Worm (Caenorhabditis elegans) whole organism, L1 larva: Measurements from ENCODE around the gene nhr-12.

Source experiments
- C04F5.9 ChIP-seq: sonication (generic microtip); optimal IDR thresholded peaks from 2 replicates; lab custom pipeline; 2016; ENCODE audit warnings: missing genetic modification characterization, missing compliant biosample characterization
- F16B12.6 ChIP-seq: fragments of 150-350 bp; optimal IDR thresholded peaks from 2 replicates; lab custom pipeline; 2014; ENCODE audit warnings: missing biosample characterization, missing genetic modification characterization
- ama-1 ChIP-seq: fragments of 150-350 bp; optimal IDR thresholded peaks from 2 replicates; lab custom pipeline; 2014
- blmp-1 ChIP-seq: fragments of 150-350 bp; optimal IDR thresholded peaks from 2 replicates; lab custom pipeline; 2014; ENCODE audit warnings: missing biosample characterization, missing genetic modification characterization
- ceh-82 ChIP-seq, 3 experiments: fragments of 150-350 bp in 1 of 3; sonication (generic microtip) in 2 of 3; optimal IDR thresholded peaks; 2 replicates each; lab custom pipeline; 2014 to 2017; ENCODE audit warnings: missing biosample characterization in 3 of 3, missing genetic modification characterization in 3 of 3
- dsc-1 ChIP-seq: sonication (generic microtip); optimal IDR thresholded peaks from 2 replicates; lab custom pipeline; 2016; ENCODE audit warnings: mild to moderate bottlenecking, missing genetic modification characterization, missing compliant biosample characterization
- efl-3 ChIP-seq: fragments of 200-800 bp; sonication (Bioruptor generic); optimal IDR thresholded peaks from 2 replicates; lab custom pipeline; 2018; ENCODE audit warnings: mild to moderate bottlenecking, missing genetic modification characterization, missing compliant biosample characterization
- egl-13 ChIP-seq: sonication (generic microtip); optimal IDR thresholded peaks from 2 replicates; lab custom pipeline; 2016; ENCODE audit warnings: missing genotype, missing genetic modification reagents, missing genetic modification characterization, missing compliant biosample characterization
- elt-3 ChIP-seq, 6 experiments: fragments of 150-350 bp in 1 of 6; sonication (generic microtip); optimal IDR thresholded peaks; 2 replicates each; lab custom pipeline; 2017 to 2018; ENCODE audit warnings: missing biosample characterization in 6 of 6, missing genetic modification characterization in 6 of 6, inconsistent platforms in 1 of 6
- ets-5 ChIP-seq: fragments of 200-800 bp; sonication (Bioruptor generic); IDR thresholded peaks from 2 replicates; pipeline ENCODE4 v1.3.6; 2022; ENCODE audit warnings: missing genetic modification characterization, missing compliant biosample characterization
- fos-1 ChIP-seq: fragments of 150-350 bp; optimal IDR thresholded peaks from 2 replicates; lab custom pipeline; 2014; ENCODE audit warnings: missing biosample characterization, missing genetic modification characterization
- grh-1 ChIP-seq: fragments of 200-800 bp; sonication (Bioruptor generic); IDR thresholded peaks from 2 replicates; pipeline ENCODE4 v1.3.6; 2022; ENCODE audit warnings: missing genetic modification reagents, missing genetic modification characterization, missing compliant biosample characterization
- hlh-4 ChIP-seq: sonication (generic microtip); optimal IDR thresholded peaks from 2 replicates; lab custom pipeline; 2016; ENCODE audit warnings: mild to moderate bottlenecking, missing genetic modification characterization, missing compliant biosample characterization
- hpl-2 ChIP-seq: fragments of 150-350 bp; optimal IDR thresholded peaks from 2 replicates; lab custom pipeline; 2014; ENCODE audit warnings: missing biosample characterization, missing genetic modification reagents, missing genetic modification characterization
- irx-1 ChIP-seq: sonication (generic microtip); optimal IDR thresholded peaks from 2 replicates; lab custom pipeline; 2016; ENCODE audit warnings: missing genetic modification characterization, missing compliant biosample characterization
- jun-1 ChIP-seq: fragments of 150-350 bp; optimal IDR thresholded peaks from 2 replicates; lab custom pipeline; 2014; ENCODE audit warnings: missing biosample characterization, missing genetic modification reagents, missing genetic modification characterization
- lin-13 ChIP-seq: fragments of 150-350 bp; optimal IDR thresholded peaks from 2 replicates; lab custom pipeline; 2014; ENCODE audit warnings: missing biosample characterization, missing genetic modification reagents, missing genetic modification characterization
- lir-3 ChIP-seq: sonication (generic microtip); optimal IDR thresholded peaks from 2 replicates; lab custom pipeline; 2016; ENCODE audit warnings: mild to moderate bottlenecking, missing genetic modification characterization, moderate library complexity, missing compliant biosample characterization; ENCODE audit not compliant: poor library complexity
- lsy-2 ChIP-seq, 2 experiments: fragments of 150-350 bp; optimal IDR thresholded peaks; 2 replicates each; lab custom pipeline; 2014; ENCODE audit warnings: missing biosample characterization in 2 of 2, missing genetic modification characterization in 2 of 2
- mab-9 ChIP-seq: fragments of 200-800 bp; sonication (Bioruptor generic); IDR thresholded peaks from 2 replicates; pipeline ENCODE4 v1.3.6; 2022; ENCODE audit warnings: missing genetic modification reagents, missing genetic modification characterization, missing compliant biosample characterization
- mdl-1 ChIP-seq, 2 experiments: fragments of 150-350 bp; optimal IDR thresholded peaks; 2 replicates each; lab custom pipeline; 2014 to 2017; ENCODE audit warnings: missing biosample characterization in 2 of 2, missing genetic modification characterization in 2 of 2, inconsistent platforms in 1 of 2
- mep-1 ChIP-seq: fragments of 150-350 bp; optimal IDR thresholded peaks from 2 replicates; lab custom pipeline; 2014; ENCODE audit warnings: missing biosample characterization, missing genetic modification characterization
- nhr-11 ChIP-seq: fragments of 150-350 bp; optimal IDR thresholded peaks from 2 replicates; lab custom pipeline; 2014; ENCODE audit warnings: missing biosample characterization, missing genetic modification characterization
- nhr-19 ChIP-seq: fragments of 200-800 bp; sonication (Bioruptor generic); conservative IDR thresholded peaks from 2 replicates; pipeline ENCODE4 v1.3.6; 2022; ENCODE audit warnings: missing genetic modification characterization, missing compliant biosample characterization
- nhr-237 ChIP-seq: fragments of 150-350 bp; optimal IDR thresholded peaks from 2 replicates; lab custom pipeline; 2014; ENCODE audit warnings: missing biosample characterization, missing genetic modification characterization
- nhr-47 ChIP-seq: sonication (generic microtip); optimal IDR thresholded peaks from 2 replicates; lab custom pipeline; 2016; ENCODE audit warnings: mild to moderate bottlenecking, missing genetic modification characterization, moderate library complexity, missing compliant biosample characterization
- nhr-77 ChIP-seq: fragments of 150-350 bp; optimal IDR thresholded peaks from 2 replicates; lab custom pipeline; 2014; ENCODE audit warnings: missing biosample characterization, missing genetic modification characterization
- nhr-84 ChIP-seq: sonication (generic microtip); optimal IDR thresholded peaks from 2 replicates; lab custom pipeline; 2017; ENCODE audit warnings: missing biosample characterization, missing genetic modification characterization
- nhr-85 ChIP-seq: sonication (generic microtip); peaks from one replicate; lab custom pipeline; 2016; ENCODE audit warnings: missing genetic modification characterization, inconsistent platforms, missing compliant biosample characterization
- pax-3 ChIP-seq: fragments of 200-800 bp; sonication (Bioruptor generic); optimal IDR thresholded peaks from 2 replicates; lab custom pipeline; 2018; ENCODE audit warnings: mild to moderate bottlenecking, missing genetic modification characterization, moderate library complexity, missing compliant biosample characterization
- pqm-1 ChIP-seq: sonication (generic microtip); optimal IDR thresholded peaks from 3 replicates; lab custom pipeline; 2017; ENCODE audit warnings: missing biosample characterization, missing genetic modification characterization
- rnt-1 ChIP-seq: sonication (generic microtip); optimal IDR thresholded peaks from 2 replicates; lab custom pipeline; 2016; ENCODE audit warnings: mild to moderate bottlenecking, missing genetic modification characterization, moderate library complexity, missing compliant biosample characterization
- snpc-4 ChIP-seq: fragments of 150-350 bp; optimal IDR thresholded peaks from 2 replicates; lab custom pipeline; 2014; ENCODE audit warnings: missing biosample characterization, missing genetic modification characterization
- sptf-1 ChIP-seq: fragments of 150-350 bp; optimal IDR thresholded peaks from 2 replicates; lab custom pipeline; 2014; ENCODE audit warnings: missing biosample characterization, missing genetic modification characterization
- tbx-2 ChIP-seq: sonication (generic microtip); optimal IDR thresholded peaks from 2 replicates; lab custom pipeline; 2016; ENCODE audit warnings: missing genetic modification characterization, missing compliant biosample characterization
- tlp-1 ChIP-seq: fragments of 150-350 bp; optimal IDR thresholded peaks from 2 replicates; lab custom pipeline; 2014; ENCODE audit warnings: missing biosample characterization, missing genetic modification characterization
- vab-15 ChIP-seq: sonication (generic microtip); optimal IDR thresholded peaks from 2 replicates; lab custom pipeline; 2017; ENCODE audit warnings: missing genotype, mild to moderate bottlenecking, missing genetic modification characterization, missing compliant biosample characterization
- xbp-1 ChIP-seq: sonication (generic microtip); optimal IDR thresholded peaks from 2 replicates; lab custom pipeline; 2016; ENCODE audit warnings: missing genetic modification characterization, missing compliant biosample characterization
- zag-1 ChIP-seq: fragments of 150-350 bp; optimal IDR thresholded peaks from 2 replicates; lab custom pipeline; 2014; ENCODE audit warnings: missing biosample characterization, missing genetic modification characterization
- zip-4 ChIP-seq: fragments of 200-800 bp; sonication (Bioruptor generic); optimal IDR thresholded peaks from 2 replicates; lab custom pipeline; 2018; ENCODE audit warnings: mild to moderate bottlenecking, missing genetic modification characterization, moderate library complexity, missing compliant biosample characterization

nhr-12 gene

ce11 chrV:10075441-10075840 lies 8.4 kb downstream of the nhr-12 start, which contains the start of gene F57A8.7:
Gene F57A8.7, plus strand, starts transcription at chrV:10075741.
- TF ChIP-seq nhr-85 (tag; lab: Kevin White, UChicago) = no peak
- TF ChIP-seq hpl-2 (GFP tag; lab: Kevin White, UChicago) = no peak
- no peak for TF ChIP-seq irx-1
- TF ChIP-seq xbp-1 (tag; lab: Kevin White, UChicago) = no peak
- no peak for TF ChIP-seq jun-1
- TF ChIP-seq ama-1 (lab: Kevin White, UChicago) = no peak

ce11 chrV:10073793-10074192 lies 10.1 kb downstream of the nhr-12 start, which contains the start of gene F57A8.6:
Gene F57A8.6, minus strand, starts transcription at chrV:10073893.
- TF ChIP-seq lir-3 (no peak), nhr-19 (GFP tag; lab: Robert Waterston, UW) (no peak), pqm-1 (tag; lab: Kevin White, UChicago) (no peak), tbx-2 (tag; lab: Kevin White, UChicago) (no peak), sptf-1 (no peak), hlh-4 (tag; lab: Kevin White, UChicago) (no peak), elt-3 (tag; optimal IDR thresholded peaks at IDR 0.05; lab: Kevin White, UChicago) (no peak), snpc-4 (tag; lab: Kevin White, UChicago) (no peak), nhr-47 (tag; lab: Kevin White, UChicago) (no peak), tlp-1 (tag; lab: Kevin White, UChicago) (no peak), zip-4 (no peak), nhr-84 (tag; lab: Kevin White, UChicago) (no peak), C04F5.9 (tag; lab: Kevin White, UChicago) (no peak), nhr-77 (tag; lab: Kevin White, UChicago) (no peak), zag-1 (tag; lab: Kevin White, UChicago) (no peak), vab-15 (tag; lab: Kevin White, UChicago) (no peak), egl-13 (no peak), dsc-1 (tag; lab: Kevin White, UChicago) (no peak), lin-13 (GFP tag; lab: Kevin White, UChicago) (no peak), ceh-82 (tag; optimal IDR thresholded peaks at IDR 0.05; lab: Kevin White, UChicago) (no peak)
- TF ChIP-seq, all 84 proteins: peak for 0

ce11 chrV:10072721-10073120 lies 11.1 kb downstream of the nhr-12 start:
- TF ChIP-seq pax-3 (tag; lab: Kevin White, UChicago) = no peak
- no peak for TF ChIP-seq mep-1 (tag; lab: Kevin White, UChicago)
- no peak for TF ChIP-seq sptf-1
- no peak for TF ChIP-seq dsc-1 (tag; lab: Kevin White, UChicago)
- TF ChIP-seq nhr-11 (tag; lab: Kevin White, UChicago) = no peak
- no peak for TF ChIP-seq rnt-1 (tag; lab: Kevin White, UChicago)
- TF ChIP-seq lsy-2 (tag; optimal IDR thresholded peaks at IDR 0.05; lab: Kevin White, UChicago) = no peak
- TF ChIP-seq mdl-1 (tag; optimal IDR thresholded peaks at IDR 0.05; lab: Kevin White, UChicago) = no peak
- TF ChIP-seq F16B12.6 = no peak
- TF ChIP-seq mab-9 = no peak
- no peak for TF ChIP-seq lin-13 (GFP tag; lab: Kevin White, UChicago)
- no peak for TF ChIP-seq nhr-237 (tag; lab: Kevin White, UChicago)
- TF ChIP-seq fos-1 (tag; lab: Kevin White, UChicago) = no peak
- TF ChIP-seq blmp-1 = no peak
- TF ChIP-seq hpl-2 (GFP tag; lab: Kevin White, UChicago) = no peak
- TF ChIP-seq nhr-85 (tag; lab: Kevin White, UChicago) = no peak
- no peak for TF ChIP-seq efl-3 (GFP tag; lab: Kevin White, UChicago)
- TF ChIP-seq grh-1 = no peak
- no peak for TF ChIP-seq ets-5 (GFP tag; lab: Robert Waterston, UW)
